Worm (Caenorhabditis elegans) whole organism, L3 larva: Measurements from ENCODE around the gene F26F2.4.

Experiments used
- ceh-82 ChIP-seq: fragments of 150-350 bp; optimal IDR thresholded peaks from 2 replicates; lab custom pipeline; 2014; ENCODE audit warnings: missing biosample characterization, missing genetic modification characterization
- egl-5 ChIP-seq: fragments of 150-350 bp; optimal IDR thresholded peaks from 2 replicates; lab custom pipeline; 2017; ENCODE audit warnings: missing biosample characterization, missing genetic modification reagents, missing genetic modification characterization, inconsistent platforms

DNA sequence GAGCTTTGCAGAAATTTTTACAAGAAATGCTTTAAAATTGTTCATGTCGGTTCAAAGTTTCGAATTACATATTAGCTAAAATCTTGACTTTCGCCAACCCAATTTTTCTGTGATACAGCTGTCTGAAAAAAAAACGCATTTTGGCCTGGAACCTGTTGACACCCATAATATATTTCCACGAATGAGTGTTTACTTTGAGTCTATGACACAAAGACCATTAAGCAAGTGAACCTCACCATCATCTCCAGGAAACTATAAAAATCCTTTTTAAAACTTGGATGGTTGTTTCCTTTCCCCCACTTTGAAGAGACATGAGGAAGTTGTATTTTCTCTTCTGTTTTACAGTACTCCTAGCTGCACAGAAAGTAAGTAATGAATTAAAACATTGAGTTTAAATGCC, 5.2 kb downstream of the F26F2.4 start, which contains the start of gene clec-263:
- TF ChIP-seq egl-5 (tag; lab: Kevin White, UChicago) (no peak), ceh-82 (tag; lab: Kevin White, UChicago) (no peak)
